Fruit fly (Drosophila melanogaster) whole organism, prepupa: ENCODE results near the gene PIG-F.

ENCODE experiments used
- CG11294 ChIP-seq: fragments of 200-800 bp; sonication (Bioruptor generic); IDR thresholded peaks from 2 replicates; pipeline ENCODE4 v1.3.6; 2022; ENCODE audit warnings: missing biosample characterization, missing genetic modification characterization
- CG11902 ChIP-seq: fragments of 200-800 bp; sonication (Bioruptor generic); optimal IDR thresholded peaks from 3 replicates; lab custom pipeline; 2016; ENCODE audit warnings: missing biosample characterization, missing genetic modification characterization
- CG32006 ChIP-seq: fragments of 200-800 bp; sonication (Bioruptor generic); optimal IDR thresholded peaks from 3 replicates; lab custom pipeline; 2017; ENCODE audit warnings: missing biosample characterization, mild to moderate bottlenecking, missing genetic modification characterization
- CG34406 ChIP-seq: fragments of 200-800 bp; sonication (Bioruptor generic); optimal IDR thresholded peaks from 3 replicates; lab custom pipeline; 2016; ENCODE audit warnings: missing biosample characterization, missing genetic modification characterization
- CG6808 ChIP-seq: fragments of 200-800 bp; sonication (Bioruptor generic); optimal IDR thresholded peaks from 3 replicates; lab custom pipeline; 2017; ENCODE audit warnings: missing biosample characterization, missing genetic modification characterization, mild to moderate bottlenecking, moderate library complexity, missing genetic modification reagents
- CG8119 ChIP-seq: fragments of 200-800 bp; sonication (Bioruptor generic); IDR thresholded peaks from 3 replicates; pipeline ENCODE4 v1.3.6; 2022; ENCODE audit warnings: missing biosample characterization, missing genetic modification characterization
- Ets21C ChIP-seq: fragments of 200-800 bp; sonication (Bioruptor generic); optimal IDR thresholded peaks from 3 replicates; lab custom pipeline; 2016; ENCODE audit warnings: missing biosample characterization, missing genetic modification characterization
- Ets96B ChIP-seq: fragments of 200-800 bp; optimal IDR thresholded peaks from 2 replicates; lab custom pipeline; 2019; ENCODE audit warnings: missing biosample characterization, mild to moderate bottlenecking, missing genetic modification characterization, moderate library complexity
- Hr38 ChIP-seq: sonication (Bioruptor generic); optimal IDR thresholded peaks from 2 replicates; lab custom pipeline; 2016; ENCODE audit warnings: missing biosample characterization, missing genetic modification characterization
- Lpt ChIP-seq: fragments of 200-800 bp; sonication (Bioruptor generic); optimal IDR thresholded peaks from 3 replicates; lab custom pipeline; 2016; ENCODE audit warnings: missing biosample characterization, missing genetic modification characterization
- Sox102F ChIP-seq: fragments of 200-800 bp; sonication (Bioruptor generic); optimal IDR thresholded peaks from 2 replicates; lab custom pipeline; 2016; ENCODE audit warnings: missing biosample characterization, mild to moderate bottlenecking, missing genetic modification characterization
- achi ChIP-seq: fragments of 200-800 bp; sonication (Bioruptor generic); optimal IDR thresholded peaks from 3 replicates; lab custom pipeline; 2016; ENCODE audit warnings: missing biosample characterization, missing genetic modification characterization
- fd59A ChIP-seq: fragments of 200-800 bp; sonication (Bioruptor generic); optimal IDR thresholded peaks from 2 replicates; lab custom pipeline; 2017; ENCODE audit warnings: missing biosample characterization, mild to moderate bottlenecking, missing genetic modification characterization, missing genetic modification reagents
- net ChIP-seq: fragments of 200-800 bp; sonication (Bioruptor generic); optimal IDR thresholded peaks from 3 replicates; lab custom pipeline; 2016; ENCODE audit warnings: missing biosample characterization, missing genetic modification characterization

DNA sequence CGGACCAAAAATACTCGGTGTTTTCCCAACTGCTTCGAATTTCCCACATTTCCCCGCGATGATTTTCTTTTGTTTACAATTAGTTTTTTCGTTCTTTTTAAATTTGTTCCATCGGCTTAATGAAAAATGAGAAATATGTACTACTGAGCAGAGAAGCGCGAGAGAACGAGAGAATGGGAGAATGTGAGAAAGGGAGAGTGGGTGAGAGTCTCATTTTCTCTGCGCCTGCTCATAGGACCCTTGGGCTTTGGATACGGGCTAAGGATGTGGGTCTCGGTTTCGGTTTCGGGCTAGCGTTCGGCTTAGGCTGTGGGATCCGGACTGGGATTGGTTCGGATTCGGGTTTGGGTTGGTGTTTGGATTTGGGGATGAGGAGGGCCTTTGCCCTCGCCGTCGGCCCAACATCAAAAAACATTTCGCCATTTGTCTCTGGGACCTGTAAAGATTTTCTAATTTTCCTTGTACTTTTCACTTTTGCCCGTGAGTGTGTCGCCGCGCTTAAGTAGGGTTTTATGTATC lies 31.5 kb upstream of the PIG-F start:
- TF ChIP-seq fd59A (no peak), Sox102F (GFP tag; lab: Kevin White, UChicago) (no peak), Ets96B (no peak), CG32006 (no peak), CG11902 (GFP tag; lab: Kevin White, UChicago) (no peak), Ets21C (GFP tag; lab: Kevin White, UChicago) (no peak), Hr38 (no peak), CG34406 (GFP tag; lab: Kevin White, UChicago) (no peak), CG6808 (no peak), Lpt (GFP tag; lab: Kevin White, UChicago) (no peak), CG11294 (GFP tag; lab: Robert Waterston, UW) (no peak), CG8119 (GFP tag; lab: Robert Waterston, UW) (no peak), achi (GFP tag; lab: Kevin White, UChicago) (no peak), net (GFP tag; lab: Kevin White, UChicago) (no peak)
